Worm (Caenorhabditis elegans): ENCODE data around the gene ZK507.1.

ce11 chrIII:9136587-9136986 is 35.5 kb upstream of the ZK507.1 start, which contains the start of gene eat-4:
- no peak for TF ChIP-seq T22C8.4 (GFP tag; IDR thresholded peaks at IDR 0.05)
- TF ChIP-seq tab-1 (GFP tag; IDR thresholded peaks at IDR 0.05) = no peak
- no peak for TF ChIP-seq cog-1 (tag; optimal IDR thresholded peaks at IDR 0.05)
- TF ChIP-seq klf-2 (GFP tag; conservative IDR thresholded peaks at IDR 0.05) = no peak
- TF ChIP-seq ztf-29 (GFP tag; IDR thresholded peaks at IDR 0.05) = no peak
- no peak for TF ChIP-seq ztf-23 (GFP tag; IDR thresholded peaks at IDR 0.05)

Data from whole organism, midembryonic.